Fruit fly (Drosophila melanogaster) whole organism, embryonic: ENCODE data around the gene Ir75d.

ENCODE experiments used
- Asciz ChIP-seq: fragments of 200-800 bp; sonication (Bioruptor generic); optimal IDR thresholded peaks from 2 replicates; lab custom pipeline; 2017; ENCODE audit warnings: missing biosample characterization, mild to moderate bottlenecking, missing genetic modification characterization, missing genetic modification reagents
- Atf-2 ChIP-seq: fragments of 200-800 bp; sonication (Bioruptor generic); optimal IDR thresholded peaks from 2 replicates; lab custom pipeline; 2016; ENCODE audit warnings: missing biosample characterization, missing genetic modification characterization
- CG10431 ChIP-seq: fragments of 200-800 bp; sonication (Bioruptor generic); optimal IDR thresholded peaks from 3 replicates; lab custom pipeline; 2018; ENCODE audit warnings: missing biosample characterization, mild to moderate bottlenecking, missing genetic modification characterization
- CG11398 ChIP-seq: fragments of 200-800 bp; sonication (Bioruptor generic); optimal IDR thresholded peaks from 2 replicates; lab custom pipeline; 2016; ENCODE audit warnings: missing biosample characterization, missing genetic modification characterization
- CG11560 ChIP-seq: fragments of 200-800 bp; sonication (Bioruptor generic); IDR thresholded peaks from 3 replicates; pipeline ENCODE4 v1.3.6; 2022; ENCODE audit warnings: missing biosample characterization, missing genetic modification characterization
- CG11695 ChIP-seq: fragments of 200-800 bp; sonication (Bioruptor generic); IDR thresholded peaks from 3 replicates; pipeline ENCODE4 v1.3.6; 2022; ENCODE audit warnings: missing biosample characterization, missing genetic modification characterization
- CG13624 ChIP-seq: fragments of 200-800 bp; sonication (Bioruptor generic); optimal IDR thresholded peaks from 2 replicates; lab custom pipeline; 2016; ENCODE audit warnings: missing biosample characterization, missing genetic modification characterization
- CG13775 ChIP-seq: fragments of 200-800 bp; sonication (Bioruptor generic); optimal IDR thresholded peaks from 3 replicates; lab custom pipeline; 2017; ENCODE audit warnings: missing biosample characterization, mild to moderate bottlenecking, missing genetic modification characterization
- CG14667 ChIP-seq: fragments of 200-800 bp; sonication (Bioruptor generic); IDR thresholded peaks from 2 replicates; pipeline ENCODE4 v1.3.6; 2022; ENCODE audit warnings: missing biosample characterization, missing genetic modification characterization
- CG15696 ChIP-seq: fragments of 200-800 bp; sonication (Bioruptor generic); optimal IDR thresholded peaks from 2 replicates; lab custom pipeline; 2019; ENCODE audit warnings: missing biosample characterization, mild to moderate bottlenecking, missing genetic modification characterization, moderate library complexity
- CG2199 ChIP-seq: fragments of 200-800 bp; sonication (Bioruptor generic); IDR thresholded peaks from 3 replicates; pipeline ENCODE4 v1.3.6; 2022; ENCODE audit warnings: missing biosample characterization, missing genetic modification characterization
- CG2202 ChIP-seq: fragments of 200-800 bp; sonication (Bioruptor generic); optimal IDR thresholded peaks from 2 replicates; lab custom pipeline; 2018; ENCODE audit warnings: missing biosample characterization, mild to moderate bottlenecking, missing genetic modification characterization
- CG30403 ChIP-seq: fragments of 200-800 bp; sonication (Bioruptor generic); optimal IDR thresholded peaks from 3 replicates; lab custom pipeline; 2016; ENCODE audit warnings: missing biosample characterization, missing genetic modification characterization
- CG32532 ChIP-seq: fragments of 200-800 bp; sonication (Bioruptor generic); IDR thresholded peaks from 2 replicates; pipeline ENCODE4 v1.3.6; 2022; ENCODE audit warnings: missing biosample characterization, missing genetic modification characterization
- CG3995 ChIP-seq: fragments of 200-800 bp; sonication (Bioruptor generic); optimal IDR thresholded peaks from 3 replicates; lab custom pipeline; 2016; ENCODE audit warnings: missing biosample characterization, missing genetic modification characterization
- CG6689 ChIP-seq: fragments of 200-800 bp; sonication (Bioruptor generic); IDR thresholded peaks from 2 replicates; pipeline ENCODE4 v1.3.6; 2022; ENCODE audit warnings: missing biosample characterization, missing genetic modification characterization
- CG6765 ChIP-seq: fragments of 200-800 bp; sonication (Bioruptor generic); optimal IDR thresholded peaks from 3 replicates; lab custom pipeline; 2017; ENCODE audit warnings: missing biosample characterization, mild to moderate bottlenecking, missing genetic modification characterization
- CG8924 ChIP-seq: fragments of 200-800 bp; optimal IDR thresholded peaks from 3 replicates; lab custom pipeline; 2019; ENCODE audit warnings: missing biosample characterization, mild to moderate bottlenecking, missing genetic modification characterization, moderate library complexity
- Chrac-16 ChIP-seq: fragments of 200-800 bp; sonication (Bioruptor generic); optimal IDR thresholded peaks from 3 replicates; lab custom pipeline; 2016; ENCODE audit warnings: missing biosample characterization, missing genetic modification characterization
- CrebB ChIP-seq: fragments of 200-800 bp; sonication (Bioruptor generic); optimal IDR thresholded peaks from 3 replicates; lab custom pipeline; 2018; ENCODE audit warnings: missing biosample characterization, mild to moderate bottlenecking, missing genetic modification characterization
- D19B ChIP-seq: fragments of 200-800 bp; sonication (Bioruptor generic); optimal IDR thresholded peaks from 2 replicates; lab custom pipeline; 2017; ENCODE audit warnings: missing biosample characterization, mild to moderate bottlenecking, missing genetic modification characterization
- Dip3 ChIP-seq: fragments of 200-800 bp; sonication (Bioruptor generic); optimal IDR thresholded peaks from 3 replicates; lab custom pipeline; 2016; ENCODE audit warnings: missing biosample characterization, missing genetic modification characterization
- Dll ChIP-seq: fragments of 200-800 bp; sonication (Bioruptor generic); IDR thresholded peaks from 4 replicates; pipeline ENCODE4 v1.3.6; 2022; ENCODE audit warnings: missing biosample characterization, missing genetic modification characterization; ENCODE audit not compliant: partially characterized antibody
- H2.0 ChIP-seq: fragments of 200-800 bp; sonication (Bioruptor generic); IDR thresholded peaks from 2 replicates; pipeline ENCODE4 v1.3.6; 2022; ENCODE audit warnings: missing biosample characterization, missing genetic modification characterization
- HLH3B ChIP-seq: fragments of 200-800 bp; sonication (Bioruptor generic); IDR thresholded peaks from 2 replicates; pipeline ENCODE4 v1.3.6; 2022; ENCODE audit warnings: missing biosample characterization, missing genetic modification characterization
- HLH4C ChIP-seq: fragments of 200-800 bp; sonication (Bioruptor generic); IDR thresholded peaks from 3 replicates; pipeline ENCODE4 v1.3.6; 2022; ENCODE audit warnings: missing biosample characterization, missing genetic modification characterization; ENCODE audit not compliant: partially characterized antibody
- HLHmδ ChIP-seq: fragments of 200-800 bp; sonication (Bioruptor generic); optimal IDR thresholded peaks from 2 replicates; lab custom pipeline; 2018; ENCODE audit warnings: missing biosample characterization, mild to moderate bottlenecking, missing genetic modification characterization, moderate library complexity
- Hr39 ChIP-seq: fragments of >200 bp; optimal IDR thresholded peaks from 2 replicates; lab custom pipeline; 2017
- Taf1 ChIP-seq: fragments of 200-800 bp; sonication (Bioruptor generic); IDR thresholded peaks from 2 replicates; pipeline ENCODE4 v1.3.6; 2022; ENCODE audit warnings: missing biosample characterization, missing genetic modification characterization
- ab ChIP-seq: fragments of 200-800 bp; sonication (Bioruptor generic); optimal IDR thresholded peaks from 2 replicates; lab custom pipeline; 2016; ENCODE audit warnings: missing biosample characterization, missing genetic modification characterization
- ac ChIP-seq: fragments of 200-800 bp; sonication (Bioruptor generic); optimal IDR thresholded peaks from 3 replicates; lab custom pipeline; 2017; ENCODE audit warnings: missing biosample characterization, mild to moderate bottlenecking, missing genetic modification characterization
- al ChIP-seq: fragments of 200-800 bp; sonication (Bioruptor generic); IDR thresholded peaks from 2 replicates; pipeline ENCODE4 v1.3.6; 2022; ENCODE audit warnings: missing biosample characterization, missing genetic modification characterization
- crp ChIP-seq, 2 experiments: fragments of 200-800 bp; sonication (Bioruptor generic); optimal IDR thresholded peaks; 2 replicates in 1 of 2; 3 replicates in 1 of 2; lab custom pipeline; 2017; ENCODE audit warnings: missing biosample characterization in 2 of 2, missing genetic modification characterization in 2 of 2, mild to moderate bottlenecking in 1 of 2, moderate library complexity in 1 of 2
- dpn ChIP-seq, 2 experiments: fragments of 200-800 bp; sonication (Bioruptor generic); optimal IDR thresholded peaks; 3 replicates each; lab custom pipeline; 2016; ENCODE audit warnings: missing biosample characterization in 2 of 2, missing genetic modification characterization in 2 of 2
- ems ChIP-seq: fragments of 200-800 bp; sonication (Bioruptor generic); optimal IDR thresholded peaks from 3 replicates; lab custom pipeline; 2016; ENCODE audit warnings: missing biosample characterization, missing genetic modification characterization
- exex ChIP-seq: fragments of 200-800 bp; sonication (Bioruptor generic); optimal IDR thresholded peaks from 4 replicates; lab custom pipeline; 2018; ENCODE audit warnings: missing biosample characterization, mild to moderate bottlenecking, missing genetic modification characterization, moderate library complexity
- fd96Cb ChIP-seq: fragments of 200-800 bp; sonication (Bioruptor generic); optimal IDR thresholded peaks from 2 replicates; lab custom pipeline; 2018; ENCODE audit warnings: missing biosample characterization, mild to moderate bottlenecking, missing genetic modification characterization, moderate library complexity
- gro ChIP-seq: fragments of 200-800 bp; sonication (Bioruptor generic); optimal IDR thresholded peaks from 2 replicates; lab custom pipeline; 2016; ENCODE audit warnings: missing biosample characterization, missing genetic modification characterization
- gt ChIP-seq: fragments of 200-800 bp; sonication (Bioruptor generic); IDR thresholded peaks from 2 replicates; pipeline ENCODE4 v1.3.6; 2022; ENCODE audit warnings: missing biosample characterization, missing genetic modification characterization
- jumu ChIP-seq: fragments of 200-800 bp; sonication (Bioruptor generic); optimal IDR thresholded peaks from 3 replicates; lab custom pipeline; 2016; ENCODE audit warnings: missing biosample characterization, missing genetic modification characterization
- mam ChIP-seq: fragments of 200-800 bp; sonication (Bioruptor generic); optimal IDR thresholded peaks from 3 replicates; lab custom pipeline; 2016; ENCODE audit warnings: missing biosample characterization, missing genetic modification characterization
- p53 ChIP-seq: fragments of 200-800 bp; sonication (Bioruptor generic); optimal IDR thresholded peaks from 2 replicates; lab custom pipeline; 2016; ENCODE audit warnings: missing biosample characterization, missing genetic modification characterization
- pan ChIP-seq, 4 experiments: fragments of >200 bp in 3 of 4; fragments of 200-800 bp in 1 of 4; sonication (Bioruptor generic) in 1 of 4; optimal IDR thresholded peaks in 3 of 4; IDR thresholded peaks in 1 of 4; 2 replicates each; pipeline versions ENCODE4 v1.3.6 to Lab custom; 2017 to 2022; ENCODE audit warnings: missing biosample characterization in 2 of 4, missing genetic modification characterization in 2 of 4, mixed read lengths in 1 of 4
- run ChIP-seq: fragments of 200-800 bp; sonication (Bioruptor generic); optimal IDR thresholded peaks from 3 replicates; lab custom pipeline; 2018; ENCODE audit warnings: missing biosample characterization, mild to moderate bottlenecking, missing genetic modification characterization
- sim ChIP-seq: fragments of 200-800 bp; sonication (Bioruptor generic); IDR thresholded peaks from 2 replicates; pipeline ENCODE4 v1.3.6; 2022; ENCODE audit warnings: missing biosample characterization, missing genetic modification characterization
- slbo ChIP-seq: fragments of 200-800 bp; sonication (Bioruptor generic); IDR thresholded peaks from 2 replicates; pipeline ENCODE4 v1.3.6; 2022; ENCODE audit warnings: missing biosample characterization, missing genetic modification characterization
- sug ChIP-seq: fragments of 200-800 bp; optimal IDR thresholded peaks from 2 replicates; lab custom pipeline; 2019; ENCODE audit warnings: missing biosample characterization, mild to moderate bottlenecking, missing genetic modification characterization, moderate library complexity
- vfl ChIP-seq: fragments of 200-800 bp; sonication (Bioruptor generic); optimal IDR thresholded peaks from 2 replicates; lab custom pipeline; 2016; ENCODE audit warnings: missing biosample characterization, missing genetic modification characterization
- vvl ChIP-seq: fragments of 200-800 bp; sonication (Bioruptor generic); IDR thresholded peaks from 2 replicates; pipeline ENCODE4 v1.3.6; 2022; ENCODE audit warnings: missing biosample characterization, missing genetic modification characterization
- yki ChIP-seq: fragments of >200 bp; optimal IDR thresholded peaks from 3 replicates; lab custom pipeline; 2018
- zf30C ChIP-seq: fragments of 200-800 bp; sonication (Bioruptor generic); optimal IDR thresholded peaks from 3 replicates; lab custom pipeline; 2018; ENCODE audit warnings: missing biosample characterization, mild to moderate bottlenecking, missing genetic modification characterization

Gene Ir75d

dm6 chr3L:18898770-18899278, 12.2 kb downstream of the Ir75d start, which contains the start of gene RpL26 (continued):
- TF ChIP-seq CG2202 (tag; lab: Kevin White, UChicago) (peak; percentile 56), fd96Cb (tag; lab: Kevin White, UChicago) (peak; percentile 42), gro (GFP tag; lab: Kevin White, UChicago) (peak; percentile 77), ac (GFP tag; lab: Kevin White, UChicago) (no peak), CG15696 (tag; lab: Kevin White, UChicago) (peak; percentile 72), CG3995 (GFP tag; lab: Kevin White, UChicago) (peak; percentile 85), al (GFP tag; lab: Robert Waterston, UW) (peak; percentile 78), dpn (GFP tag; optimal IDR thresholded peaks at IDR 0.05; lab: Kevin White, UChicago) (peak; percentile 79 to 89), CG32532 (GFP tag; lab: Robert Waterston, UW) (peak; percentile 71), Taf1 (GFP tag; lab: Robert Waterston, UW) (0 out of 2 replicates have a peak, but pooled peaks have one; percentile 68), HLHmδ (no peak), CG6689 (GFP tag; lab: Robert Waterston, UW) (peak; percentile 76), slbo (GFP tag; lab: Robert Waterston, UW) (peak; percentile 80), run (tag; lab: Kevin White, UChicago) (no peak), Chrac-16 (peak; percentile 79), D19B (GFP tag; lab: Kevin White, UChicago) (peak; percentile 46), CG2199 (GFP tag; lab: Robert Waterston, UW) (no peak), HLH4C (GFP tag; lab: Robert Waterston, UW) (peak; percentile 93), CG11560 (tag; lab: Robert Waterston, UW) (peak; percentile 34; the same call in 1 of the 3 replicates), CG11695 (GFP tag; lab: Robert Waterston, UW) (peak; percentile 64; the same call in 1 of the 3 replicates), Dip3 (GFP tag; lab: Kevin White, UChicago) (peak; percentile 78), ab (GFP tag; lab: Kevin White, UChicago) (peak; percentile 14), gt (GFP tag; lab: Robert Waterston, UW) (no peak), zf30C (GFP tag; lab: Kevin White, UChicago) (no peak), CG13775 (peak; percentile 87), p53 (GFP tag; lab: Kevin White, UChicago) (peak; percentile 79), pan (optimal IDR thresholded peaks at IDR 0.05; lab: Kevin White, UChicago) (no peak), pan (GFP tag; optimal IDR thresholded peaks at IDR 0.05 in 1 of 2, IDR thresholded peaks at IDR 0.05 in 1 of 2) (peak in 1 of 2 experiments; percentile 52), CG13624 (peak; percentile 92), crp (GFP tag; optimal IDR thresholded peaks at IDR 0.05; lab: Kevin White, UChicago) (peak in 1 of 2 experiments; percentile 54), Dll (GFP tag; lab: Robert Waterston, UW) (peak; percentile 98), jumu (peak; percentile 81), Atf-2 (GFP tag; lab: Kevin White, UChicago) (peak; percentile 73), vfl (peak; percentile 78), CG30403 (GFP tag; lab: Kevin White, UChicago) (peak; percentile 89), CrebB (tag; lab: Kevin White, UChicago) (peak; percentile 61), sug (tag; lab: Kevin White, UChicago) (peak; percentile 87), CG14667 (GFP tag; lab: Robert Waterston, UW) (no peak; the same call in 1 of the 2 replicates), CG8924 (tag; lab: Kevin White, UChicago) (peak; percentile 71), H2.0 (GFP tag; lab: Robert Waterston, UW) (peak; percentile 44), vvl (GFP tag; lab: Robert Waterston, UW) (peak; percentile 74; the same call in 1 of the 2 replicates), ems (peak; percentile 64), CG6765 (peak; percentile 65), mam (GFP tag; lab: Kevin White, UChicago) (peak; percentile 90), CG11398 (GFP tag; lab: Kevin White, UChicago) (peak; percentile 57), HLH3B (GFP tag; lab: Robert Waterston, UW) (0 out of 2 replicates have a peak, but pooled peaks have one; percentile 36), CG10431 (GFP tag; lab: Kevin White, UChicago) (peak; percentile 46), Hr39 (lab: Kevin White, UChicago) (no peak), sim (GFP tag; lab: Robert Waterston, UW) (no peak), yki (lab: Kevin White, UChicago) (no peak), Asciz (GFP tag; lab: Kevin White, UChicago) (no peak), exex (tag; lab: Kevin White, UChicago) (peak; percentile 45)
